Worm (Caenorhabditis elegans) whole organism, L1 larva: Measurements from ENCODE around the gene lim-8.

Experiments used
- C04F5.9 ChIP-seq: sonication (generic microtip); optimal IDR thresholded peaks from 2 replicates; lab custom pipeline; 2016; ENCODE audit warnings: missing genetic modification characterization, missing compliant biosample characterization
- C34B4.2 ChIP-seq: sonication (generic microtip); optimal IDR thresholded peaks from 2 replicates; lab custom pipeline; 2017; ENCODE audit warnings: mild to moderate bottlenecking, missing genetic modification characterization, missing compliant biosample characterization
- alr-1 ChIP-seq: fragments of 200-800 bp; sonication (Bioruptor generic); optimal IDR thresholded peaks from 2 replicates; lab custom pipeline; 2018; ENCODE audit warnings: borderline replicate concordance, mild to moderate bottlenecking, missing genetic modification characterization, missing compliant biosample characterization
- ama-1 ChIP-seq: fragments of 150-350 bp; optimal IDR thresholded peaks from 2 replicates; lab custom pipeline; 2014
- blmp-1 ChIP-seq: fragments of 150-350 bp; optimal IDR thresholded peaks from 2 replicates; lab custom pipeline; 2014; ENCODE audit warnings: missing biosample characterization, missing genetic modification characterization
- ceh-63 ChIP-seq: fragments of 200-800 bp; sonication (Bioruptor generic); optimal IDR thresholded peaks from 2 replicates; lab custom pipeline; 2018; ENCODE audit warnings: mild to moderate bottlenecking, missing genetic modification characterization, missing compliant biosample characterization
- ceh-8 ChIP-seq: fragments of 200-800 bp; sonication (Bioruptor generic); optimal IDR thresholded peaks from 2 replicates; lab custom pipeline; 2018; ENCODE audit warnings: mild to moderate bottlenecking, missing genetic modification characterization, moderate library complexity, missing compliant biosample characterization
- ceh-88 ChIP-seq: fragments of 200-800 bp; sonication (Bioruptor generic); IDR thresholded peaks from 2 replicates; pipeline ENCODE4 v1.3.6; 2022; ENCODE audit warnings: missing genetic modification characterization, missing compliant biosample characterization
- dpl-1 ChIP-seq, 3 experiments: fragments of 150-350 bp in 2 of 3; sonication (generic microtip) in 1 of 3; optimal IDR thresholded peaks; 2 replicates each; lab custom pipeline; 2014 to 2017; ENCODE audit warnings: missing biosample characterization in 3 of 3, missing genetic modification characterization in 3 of 3, missing genetic modification reagents in 3 of 3
- dsc-1 ChIP-seq: sonication (generic microtip); optimal IDR thresholded peaks from 2 replicates; lab custom pipeline; 2016; ENCODE audit warnings: mild to moderate bottlenecking, missing genetic modification characterization, missing compliant biosample characterization
- efl-1 ChIP-seq, 4 experiments: fragments of 150-350 bp; optimal IDR thresholded peaks in 3 of 4; peaks in 1 of 4; 1 replicate in 1 of 4; 2 replicates in 3 of 4; lab custom pipeline; 2014; ENCODE audit warnings: missing biosample characterization in 2 of 4, missing genetic modification characterization in 2 of 4, missing genetic modification reagents in 2 of 4
- egl-27 ChIP-seq, 2 experiments: fragments of 150-350 bp in 1 of 2; sonication (generic microtip); optimal IDR thresholded peaks; 3 replicates each; lab custom pipeline; 2017 to 2018; ENCODE audit warnings: missing biosample characterization in 2 of 2, missing genetic modification characterization in 2 of 2, missing genetic modification reagents in 2 of 2
- elt-2 ChIP-seq: sonication (generic microtip); optimal IDR thresholded peaks from 2 replicates; lab custom pipeline; 2016; ENCODE audit warnings: missing genetic modification characterization, mild to moderate bottlenecking, inconsistent platforms, missing compliant biosample characterization, missing genetic modification reagents
- elt-3 ChIP-seq, 6 experiments: fragments of 150-350 bp in 1 of 6; sonication (generic microtip); optimal IDR thresholded peaks; 2 replicates each; lab custom pipeline; 2017 to 2018; ENCODE audit warnings: missing biosample characterization in 6 of 6, missing genetic modification characterization in 6 of 6, inconsistent platforms in 1 of 6
- ets-5 ChIP-seq: fragments of 200-800 bp; sonication (Bioruptor generic); IDR thresholded peaks from 2 replicates; pipeline ENCODE4 v1.3.6; 2022; ENCODE audit warnings: missing genetic modification characterization, missing compliant biosample characterization
- fkh-4 ChIP-seq: sonication (generic microtip); optimal IDR thresholded peaks from 2 replicates; lab custom pipeline; 2016; ENCODE audit warnings: missing compliant biosample characterization, missing genetic modification characterization, borderline replicate concordance
- grh-1 ChIP-seq: fragments of 200-800 bp; sonication (Bioruptor generic); IDR thresholded peaks from 2 replicates; pipeline ENCODE4 v1.3.6; 2022; ENCODE audit warnings: missing genetic modification reagents, missing genetic modification characterization, missing compliant biosample characterization
- hpl-2 ChIP-seq: fragments of 150-350 bp; optimal IDR thresholded peaks from 2 replicates; lab custom pipeline; 2014; ENCODE audit warnings: missing biosample characterization, missing genetic modification reagents, missing genetic modification characterization
- irx-1 ChIP-seq: sonication (generic microtip); optimal IDR thresholded peaks from 2 replicates; lab custom pipeline; 2016; ENCODE audit warnings: missing genetic modification characterization, missing compliant biosample characterization
- isw-1 ChIP-seq: fragments of 200-800 bp; sonication (Bioruptor generic); IDR thresholded peaks from 2 replicates; pipeline ENCODE4 v1.3.6; 2022; ENCODE audit warnings: missing genetic modification characterization, missing compliant biosample characterization
- lin-14 ChIP-seq: fragments of 200-800 bp; sonication (Bioruptor generic); optimal IDR thresholded peaks from 2 replicates; lab custom pipeline; 2018; ENCODE audit warnings: mild to moderate bottlenecking, missing genetic modification characterization, moderate library complexity, missing compliant biosample characterization
- lin-15B ChIP-seq: fragments of 150-350 bp; sonication (generic microtip); optimal IDR thresholded peaks from 3 replicates; lab custom pipeline; 2014; ENCODE audit warnings: missing biosample characterization, missing genetic modification characterization
- lin-35 ChIP-seq, 2 experiments: fragments of 150-350 bp; optimal IDR thresholded peaks; 2 replicates each; lab custom pipeline; 2014; ENCODE audit warnings: missing biosample characterization in 2 of 2, missing genetic modification characterization in 2 of 2, missing genetic modification reagents in 2 of 2
- lir-3 ChIP-seq: sonication (generic microtip); optimal IDR thresholded peaks from 2 replicates; lab custom pipeline; 2016; ENCODE audit warnings: mild to moderate bottlenecking, missing genetic modification characterization, moderate library complexity, missing compliant biosample characterization; ENCODE audit not compliant: poor library complexity
- lsy-2 ChIP-seq, 2 experiments: fragments of 150-350 bp; optimal IDR thresholded peaks; 2 replicates each; lab custom pipeline; 2014; ENCODE audit warnings: missing biosample characterization in 2 of 2, missing genetic modification characterization in 2 of 2
- mab-9 ChIP-seq: fragments of 200-800 bp; sonication (Bioruptor generic); IDR thresholded peaks from 2 replicates; pipeline ENCODE4 v1.3.6; 2022; ENCODE audit warnings: missing genetic modification reagents, missing genetic modification characterization, missing compliant biosample characterization
- mdl-1 ChIP-seq, 2 experiments: fragments of 150-350 bp; optimal IDR thresholded peaks; 2 replicates each; lab custom pipeline; 2014 to 2017; ENCODE audit warnings: missing biosample characterization in 2 of 2, missing genetic modification characterization in 2 of 2, inconsistent platforms in 1 of 2
- mep-1 ChIP-seq: fragments of 150-350 bp; optimal IDR thresholded peaks from 2 replicates; lab custom pipeline; 2014; ENCODE audit warnings: missing biosample characterization, missing genetic modification characterization
- nhr-11 ChIP-seq: fragments of 150-350 bp; optimal IDR thresholded peaks from 2 replicates; lab custom pipeline; 2014; ENCODE audit warnings: missing biosample characterization, missing genetic modification characterization
- nhr-12 ChIP-seq: sonication (generic microtip); optimal IDR thresholded peaks from 2 replicates; lab custom pipeline; 2017; ENCODE audit warnings: missing biosample characterization, missing genetic modification characterization
- nhr-19 ChIP-seq: fragments of 200-800 bp; sonication (Bioruptor generic); conservative IDR thresholded peaks from 2 replicates; pipeline ENCODE4 v1.3.6; 2022; ENCODE audit warnings: missing genetic modification characterization, missing compliant biosample characterization
- nhr-20 ChIP-seq: sonication (generic microtip); optimal IDR thresholded peaks from 2 replicates; lab custom pipeline; 2016; ENCODE audit warnings: mild to moderate bottlenecking, missing genetic modification characterization, missing compliant biosample characterization
- nhr-237 ChIP-seq: fragments of 150-350 bp; optimal IDR thresholded peaks from 2 replicates; lab custom pipeline; 2014; ENCODE audit warnings: missing biosample characterization, missing genetic modification characterization
- nhr-47 ChIP-seq: sonication (generic microtip); optimal IDR thresholded peaks from 2 replicates; lab custom pipeline; 2016; ENCODE audit warnings: mild to moderate bottlenecking, missing genetic modification characterization, moderate library complexity, missing compliant biosample characterization
- nhr-71 ChIP-seq: sonication (generic microtip); optimal IDR thresholded peaks from 2 replicates; lab custom pipeline; 2016; ENCODE audit warnings: mild to moderate bottlenecking, missing genetic modification characterization, moderate library complexity, missing compliant biosample characterization
- nhr-77 ChIP-seq: fragments of 150-350 bp; optimal IDR thresholded peaks from 2 replicates; lab custom pipeline; 2014; ENCODE audit warnings: missing biosample characterization, missing genetic modification characterization
- nhr-85 ChIP-seq: sonication (generic microtip); peaks from one replicate; lab custom pipeline; 2016; ENCODE audit warnings: missing genetic modification characterization, inconsistent platforms, missing compliant biosample characterization
- nhr-90 ChIP-seq: sonication (generic microtip); optimal IDR thresholded peaks from 2 replicates; lab custom pipeline; 2016; ENCODE audit warnings: mild to moderate bottlenecking, missing genetic modification characterization, missing compliant biosample characterization; ENCODE audit not compliant: poor library complexity
- pqm-1 ChIP-seq: sonication (generic microtip); optimal IDR thresholded peaks from 3 replicates; lab custom pipeline; 2017; ENCODE audit warnings: missing biosample characterization, missing genetic modification characterization
- rnt-1 ChIP-seq: sonication (generic microtip); optimal IDR thresholded peaks from 2 replicates; lab custom pipeline; 2016; ENCODE audit warnings: mild to moderate bottlenecking, missing genetic modification characterization, moderate library complexity, missing compliant biosample characterization
- snpc-4 ChIP-seq: fragments of 150-350 bp; optimal IDR thresholded peaks from 2 replicates; lab custom pipeline; 2014; ENCODE audit warnings: missing biosample characterization, missing genetic modification characterization
- snu-23 ChIP-seq: sonication (generic microtip); optimal IDR thresholded peaks from 2 replicates; lab custom pipeline; 2016; ENCODE audit warnings: missing genetic modification characterization, missing compliant biosample characterization
- sptf-1 ChIP-seq: fragments of 150-350 bp; optimal IDR thresholded peaks from 2 replicates; lab custom pipeline; 2014; ENCODE audit warnings: missing biosample characterization, missing genetic modification characterization
- sup-37 ChIP-seq: fragments of 200-800 bp; sonication (Bioruptor generic); optimal IDR thresholded peaks from 2 replicates; lab custom pipeline; 2018; ENCODE audit warnings: mild to moderate bottlenecking, missing genetic modification characterization, missing compliant biosample characterization
- tbx-2 ChIP-seq: sonication (generic microtip); optimal IDR thresholded peaks from 2 replicates; lab custom pipeline; 2016; ENCODE audit warnings: missing genetic modification characterization, missing compliant biosample characterization
- tlp-1 ChIP-seq: fragments of 150-350 bp; optimal IDR thresholded peaks from 2 replicates; lab custom pipeline; 2014; ENCODE audit warnings: missing biosample characterization, missing genetic modification characterization
- unc-130 ChIP-seq: fragments of 150-350 bp; optimal IDR thresholded peaks from 2 replicates; lab custom pipeline; 2017; ENCODE audit warnings: missing biosample characterization, missing genetic modification characterization, inconsistent platforms
- unc-30 ChIP-seq: sonication (generic microtip); optimal IDR thresholded peaks from 2 replicates; lab custom pipeline; 2017; ENCODE audit warnings: missing biosample characterization, missing genetic modification characterization
- unc-86 ChIP-seq: sonication (generic microtip); optimal IDR thresholded peaks from 2 replicates; lab custom pipeline; 2016; ENCODE audit warnings: missing genetic modification characterization, missing compliant biosample characterization
- vab-15 ChIP-seq: sonication (generic microtip); optimal IDR thresholded peaks from 2 replicates; lab custom pipeline; 2017; ENCODE audit warnings: missing genotype, mild to moderate bottlenecking, missing genetic modification characterization, missing compliant biosample characterization
- zip-4 ChIP-seq: fragments of 200-800 bp; sonication (Bioruptor generic); optimal IDR thresholded peaks from 2 replicates; lab custom pipeline; 2018; ENCODE audit warnings: mild to moderate bottlenecking, missing genetic modification characterization, moderate library complexity, missing compliant biosample characterization
- ztf-11 ChIP-seq, 2 experiments: sonication (generic microtip); optimal IDR thresholded peaks; 2 replicates each; lab custom pipeline; 2016 to 2017; ENCODE audit warnings: missing genetic modification characterization in 2 of 2, missing biosample characterization in 1 of 2, missing compliant biosample characterization in 1 of 2

lim-8 gene

ce11 chrIII:6857390-6857848 is 54.8 kb downstream of the lim-8 start:
- no peak for TF ChIP-seq unc-30
- no peak for TF ChIP-seq sup-37 (GFP tag; lab: Kevin White, UChicago)
- no peak for TF ChIP-seq ceh-88 (GFP tag; lab: Robert Waterston, UW)
- peak; percentile 37 for TF ChIP-seq unc-130
- TF ChIP-seq ets-5 (GFP tag; lab: Robert Waterston, UW) = no peak
- peak; percentile 80 for TF ChIP-seq nhr-85
- no peak for TF ChIP-seq C04F5.9 (tag; lab: Kevin White, UChicago)
- TF ChIP-seq efl-1 (optimal IDR thresholded peaks at IDR 0.05; lab: Kevin White, UChicago) = peak; percentile 22 to 49
- peak in 1 of 2 experiments; percentile 22 for TF ChIP-seq efl-1 (GFP tag; optimal IDR thresholded peaks at IDR 0.05 in 1 of 2; lab: Kevin White, UChicago)
- no peak for TF ChIP-seq dsc-1 (tag; lab: Kevin White, UChicago)
- no peak for TF ChIP-seq sptf-1 (tag; lab: Kevin White, UChicago)
- peak; percentile 42 for TF ChIP-seq nhr-19 (GFP tag; lab: Robert Waterston, UW)
- TF ChIP-seq tlp-1 (tag; lab: Kevin White, UChicago) = no peak
- peak; percentile 69 for TF ChIP-seq nhr-20 (tag; lab: Kevin White, UChicago)
- no peak for TF ChIP-seq ama-1
- peak; percentile 34 for TF ChIP-seq nhr-90 (tag; lab: Kevin White, UChicago)
- no peak for TF ChIP-seq mab-9 (GFP tag; lab: Robert Waterston, UW)
- no peak for TF ChIP-seq isw-1 (GFP tag; lab: Robert Waterston, UW)
- no peak for TF ChIP-seq snpc-4 (tag; lab: Kevin White, UChicago)
- peak in 1 of 2 experiments; percentile 56 for TF ChIP-seq mdl-1 (tag; optimal IDR thresholded peaks at IDR 0.05; lab: Kevin White, UChicago)
- no peak for TF ChIP-seq lin-15B (tag; lab: Kevin White, UChicago)
- TF ChIP-seq ztf-11 (tag; optimal IDR thresholded peaks at IDR 0.05; lab: Kevin White, UChicago) = no peak
- TF ChIP-seq elt-2 = peak; percentile 67
- TF ChIP-seq nhr-11 (tag; lab: Kevin White, UChicago) = no peak
- TF ChIP-seq grh-1 = no peak
- no peak for TF ChIP-seq fkh-4 (tag; lab: Kevin White, UChicago)
- TF ChIP-seq lir-3 (tag; lab: Kevin White, UChicago) = peak; percentile 11
- peak; percentile 78 for TF ChIP-seq snu-23 (GFP tag; lab: Kevin White, UChicago)
- peak; percentile 83 for TF ChIP-seq lin-14 (GFP tag; lab: Kevin White, UChicago)
- peak; percentile 33 to 70 for TF ChIP-seq lin-35 (GFP tag; optimal IDR thresholded peaks at IDR 0.05; lab: Kevin White, UChicago)
- no peak for TF ChIP-seq nhr-12
- TF ChIP-seq irx-1 = no peak
- no peak for TF ChIP-seq nhr-237
- peak; percentile 92 for TF ChIP-seq blmp-1 (tag; lab: Kevin White, UChicago)
- peak; percentile 5 for TF ChIP-seq nhr-47
- TF ChIP-seq lsy-2 (tag; optimal IDR thresholded peaks at IDR 0.05; lab: Kevin White, UChicago) = peak; percentile 33 to 72
- no peak for TF ChIP-seq nhr-77 (tag; lab: Kevin White, UChicago)
- peak; percentile 39 for TF ChIP-seq rnt-1
- no peak for TF ChIP-seq ceh-63
- TF ChIP-seq unc-86 (tag; lab: Kevin White, UChicago) = no peak
- peak; percentile 70 for TF ChIP-seq nhr-71 (tag; lab: Kevin White, UChicago)
- no peak for TF ChIP-seq pqm-1
- TF ChIP-seq vab-15 = no peak
- TF ChIP-seq tbx-2 (tag; lab: Kevin White, UChicago) = peak; percentile 40
- peak; percentile 76 for TF ChIP-seq mep-1 (tag; lab: Kevin White, UChicago)
- TF ChIP-seq zip-4 (GFP tag; lab: Kevin White, UChicago) = no peak
- TF ChIP-seq ceh-8 (GFP tag; lab: Kevin White, UChicago) = no peak
- no peak for TF ChIP-seq C34B4.2 (tag; lab: Kevin White, UChicago)
- TF ChIP-seq hpl-2 (GFP tag; lab: Kevin White, UChicago) = no peak
- TF ChIP-seq elt-3 (tag; optimal IDR thresholded peaks at IDR 0.05; lab: Kevin White, UChicago) = peak in 2 of 6 experiments; percentile 1 to 51
- no peak for TF ChIP-seq egl-27 (tag; optimal IDR thresholded peaks at IDR 0.05; lab: Kevin White, UChicago)
- peak; percentile 36 to 45 (median 40) for TF ChIP-seq dpl-1 (GFP tag; optimal IDR thresholded peaks at IDR 0.05; lab: Kevin White, UChicago)
- TF ChIP-seq alr-1 (tag; lab: Kevin White, UChicago) = no peak
